Worm (Caenorhabditis elegans) whole organism, L1 larva: Measurements from ENCODE around the gene wrt-7.

Experiments
- C34B4.2 ChIP-seq: sonication (generic microtip); optimal IDR thresholded peaks from 2 replicates; lab custom pipeline; 2017; ENCODE audit warnings: mild to moderate bottlenecking, missing genetic modification characterization, missing compliant biosample characterization
- alr-1 ChIP-seq: fragments of 200-800 bp; sonication (Bioruptor generic); optimal IDR thresholded peaks from 2 replicates; lab custom pipeline; 2018; ENCODE audit warnings: borderline replicate concordance, mild to moderate bottlenecking, missing genetic modification characterization, missing compliant biosample characterization
- ceh-82 ChIP-seq, 3 experiments: fragments of 150-350 bp in 1 of 3; sonication (generic microtip) in 2 of 3; optimal IDR thresholded peaks; 2 replicates each; lab custom pipeline; 2014 to 2017; ENCODE audit warnings: missing biosample characterization in 3 of 3, missing genetic modification characterization in 3 of 3
- elt-3 ChIP-seq, 6 experiments: fragments of 150-350 bp in 1 of 6; sonication (generic microtip); optimal IDR thresholded peaks; 2 replicates each; lab custom pipeline; 2017 to 2018; ENCODE audit warnings: missing biosample characterization in 6 of 6, missing genetic modification characterization in 6 of 6, inconsistent platforms in 1 of 6
- isw-1 ChIP-seq: fragments of 200-800 bp; sonication (Bioruptor generic); IDR thresholded peaks from 2 replicates; pipeline ENCODE4 v1.3.6; 2022; ENCODE audit warnings: missing genetic modification characterization, missing compliant biosample characterization
- lin-13 ChIP-seq: fragments of 150-350 bp; optimal IDR thresholded peaks from 2 replicates; lab custom pipeline; 2014; ENCODE audit warnings: missing biosample characterization, missing genetic modification reagents, missing genetic modification characterization
- rnt-1 ChIP-seq: sonication (generic microtip); optimal IDR thresholded peaks from 2 replicates; lab custom pipeline; 2016; ENCODE audit warnings: mild to moderate bottlenecking, missing genetic modification characterization, moderate library complexity, missing compliant biosample characterization
- skn-1 ChIP-seq: fragments of 150-350 bp; optimal IDR thresholded peaks from 2 replicates; lab custom pipeline; 2014; ENCODE audit warnings: missing biosample characterization, missing genetic modification characterization
- tbx-2 ChIP-seq: sonication (generic microtip); optimal IDR thresholded peaks from 2 replicates; lab custom pipeline; 2016; ENCODE audit warnings: missing genetic modification characterization, missing compliant biosample characterization
- tlp-1 ChIP-seq: fragments of 150-350 bp; optimal IDR thresholded peaks from 2 replicates; lab custom pipeline; 2014; ENCODE audit warnings: missing biosample characterization, missing genetic modification characterization
- unc-130 ChIP-seq: fragments of 150-350 bp; optimal IDR thresholded peaks from 2 replicates; lab custom pipeline; 2017; ENCODE audit warnings: missing biosample characterization, missing genetic modification characterization, inconsistent platforms
- zag-1 ChIP-seq: fragments of 150-350 bp; optimal IDR thresholded peaks from 2 replicates; lab custom pipeline; 2014; ENCODE audit warnings: missing biosample characterization, missing genetic modification characterization
- ztf-4 ChIP-seq: fragments of 150-350 bp; optimal IDR thresholded peaks from 2 replicates; lab custom pipeline; 2014; ENCODE audit warnings: missing biosample characterization, missing genetic modification characterization

DNA sequence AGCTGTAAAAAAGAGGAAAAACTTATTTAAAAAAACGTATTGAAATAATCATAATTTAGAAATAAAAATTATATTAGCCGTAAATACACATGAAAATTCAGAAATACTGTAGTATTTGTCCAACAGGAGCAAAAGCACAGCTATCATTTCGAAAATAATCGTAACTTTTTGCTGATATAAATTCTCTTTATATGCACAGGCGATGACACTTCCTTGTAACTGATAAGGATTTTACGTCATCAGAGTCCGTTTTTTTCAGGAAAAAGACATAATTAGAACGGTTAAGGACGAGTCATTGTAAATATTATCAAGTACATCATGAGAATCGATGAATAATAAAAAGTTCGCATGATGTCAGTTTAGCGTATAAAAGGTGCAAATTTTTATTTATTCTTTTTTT, 13.9 kb downstream of the wrt-7 start:
- no peak for TF ChIP-seq zag-1 (tag; lab: Kevin White, UChicago)
- no peak for TF ChIP-seq tbx-2 (tag; lab: Kevin White, UChicago)
- no peak for TF ChIP-seq skn-1
- TF ChIP-seq rnt-1 (tag; lab: Kevin White, UChicago), result no peak
- no peak for TF ChIP-seq ceh-82 (tag; optimal IDR thresholded peaks at IDR 0.05; lab: Kevin White, UChicago)
- no peak for TF ChIP-seq alr-1
- TF ChIP-seq elt-3 (tag; optimal IDR thresholded peaks at IDR 0.05; lab: Kevin White, UChicago), result no peak
- no peak for TF ChIP-seq isw-1
- no peak for TF ChIP-seq ztf-4 (tag; lab: Kevin White, UChicago)
- no peak for TF ChIP-seq C34B4.2 (tag; lab: Kevin White, UChicago)
- no peak for TF ChIP-seq tlp-1 (tag; lab: Kevin White, UChicago)
- TF ChIP-seq lin-13 (GFP tag; lab: Kevin White, UChicago), result no peak
- no peak for TF ChIP-seq unc-130
